Worm (Caenorhabditis elegans) whole organism, L3 larva: Measurements from ENCODE around the gene K02D10.3.

Source experiments
- ZK546.5 ChIP-seq: sonication (generic microtip); optimal IDR thresholded peaks from 2 replicates; lab custom pipeline; 2017; ENCODE audit warnings: missing biosample characterization, missing genetic modification characterization
- aly-2 ChIP-seq: fragments of 150-350 bp; optimal IDR thresholded peaks from 2 replicates; lab custom pipeline; 2014; ENCODE audit warnings: missing biosample characterization, missing genetic modification characterization
- ama-1 ChIP-seq: fragments of 150-350 bp; optimal IDR thresholded peaks from 2 replicates; lab custom pipeline; 2018
- ceh-28 ChIP-seq: fragments of 150-350 bp; optimal IDR thresholded peaks from 2 replicates; lab custom pipeline; 2014; ENCODE audit warnings: missing biosample characterization, missing genetic modification reagents, missing genetic modification characterization
- ceh-82 ChIP-seq: fragments of 150-350 bp; optimal IDR thresholded peaks from 2 replicates; lab custom pipeline; 2014; ENCODE audit warnings: missing biosample characterization, missing genetic modification characterization
- daf-12 ChIP-seq: fragments of 150-350 bp; optimal IDR thresholded peaks from 2 replicates; lab custom pipeline; 2014; ENCODE audit warnings: missing biosample characterization, missing genetic modification reagents, missing genetic modification characterization
- egl-27 ChIP-seq: sonication (generic microtip); optimal IDR thresholded peaks from 4 replicates; lab custom pipeline; 2017; ENCODE audit warnings: missing biosample characterization, missing genetic modification reagents, missing genetic modification characterization
- egl-5 ChIP-seq: fragments of 150-350 bp; optimal IDR thresholded peaks from 2 replicates; lab custom pipeline; 2017; ENCODE audit warnings: missing biosample characterization, missing genetic modification reagents, missing genetic modification characterization, inconsistent platforms
- elt-1 ChIP-seq: fragments of 150-350 bp; optimal IDR thresholded peaks from 2 replicates; lab custom pipeline; 2014; ENCODE audit warnings: missing biosample characterization, missing genetic modification characterization
- elt-2 ChIP-seq: sonication (generic microtip); optimal IDR thresholded peaks from 2 replicates; lab custom pipeline; 2016; ENCODE audit warnings: missing genetic modification reagents, mild to moderate bottlenecking, missing genetic modification characterization, missing compliant biosample characterization
- elt-3 ChIP-seq, 3 experiments: fragments of 150-350 bp in 1 of 3; sonication (generic microtip) in 2 of 3; optimal IDR thresholded peaks; 2 replicates in 2 of 3; 4 replicates in 1 of 3; lab custom pipeline; 2014 to 2017; ENCODE audit warnings: missing biosample characterization in 3 of 3, missing genetic modification characterization in 3 of 3
- eor-1 ChIP-seq, 2 experiments: fragments of 150-350 bp; optimal IDR thresholded peaks; 2 replicates each; lab custom pipeline; 2014 to 2018; ENCODE audit warnings: missing biosample characterization in 2 of 2, missing genetic modification characterization in 2 of 2
- fkh-10 ChIP-seq: sonication (generic microtip); optimal IDR thresholded peaks from 2 replicates; lab custom pipeline; 2017; ENCODE audit warnings: missing biosample characterization, missing genetic modification reagents, missing genetic modification characterization
- fos-1 ChIP-seq: fragments of 150-350 bp; optimal IDR thresholded peaks from 2 replicates; lab custom pipeline; 2014; ENCODE audit warnings: missing biosample characterization, missing genetic modification characterization
- hmg-11 ChIP-seq: sonication (generic microtip); optimal IDR thresholded peaks from 2 replicates; lab custom pipeline; 2016; ENCODE audit warnings: missing genetic modification characterization, missing compliant biosample characterization
- jun-1 ChIP-seq: fragments of 150-350 bp; optimal IDR thresholded peaks from 2 replicates; lab custom pipeline; 2014; ENCODE audit warnings: missing biosample characterization, missing genetic modification reagents, missing genetic modification characterization
- lin-15B ChIP-seq: fragments of 150-350 bp; optimal IDR thresholded peaks from 2 replicates; lab custom pipeline; 2014; ENCODE audit warnings: missing biosample characterization, missing genetic modification characterization
- lin-39 ChIP-seq: fragments of 150-350 bp; optimal IDR thresholded peaks from 2 replicates; lab custom pipeline; 2018; ENCODE audit warnings: missing biosample characterization, missing genetic modification reagents, missing genetic modification characterization
- lsy-12 ChIP-seq: sonication (generic microtip); optimal IDR thresholded peaks from 2 replicates; lab custom pipeline; 2016; ENCODE audit warnings: mild to moderate bottlenecking, missing genetic modification characterization, missing compliant biosample characterization
- mdl-1 ChIP-seq: fragments of 150-350 bp; optimal IDR thresholded peaks from 2 replicates; lab custom pipeline; 2014; ENCODE audit warnings: missing biosample characterization, missing genetic modification characterization
- mml-1 ChIP-seq: fragments of 150-350 bp; sonication (generic microtip); optimal IDR thresholded peaks from 3 replicates; lab custom pipeline; 2014; ENCODE audit warnings: missing biosample characterization, missing genetic modification characterization
- nfya-1 ChIP-seq: sonication (generic microtip); optimal IDR thresholded peaks from 2 replicates; lab custom pipeline; 2017; ENCODE audit warnings: missing genetic modification characterization, mild to moderate bottlenecking, missing compliant biosample characterization, antibody characterized with exemption, moderate library complexity; ENCODE audit not compliant: insufficient read depth
- nhr-11 ChIP-seq: fragments of 150-350 bp; optimal IDR thresholded peaks from 2 replicates; lab custom pipeline; 2014; ENCODE audit warnings: missing biosample characterization, missing genetic modification characterization
- nhr-12 ChIP-seq: fragments of 150-350 bp; optimal IDR thresholded peaks from 2 replicates; lab custom pipeline; 2014; ENCODE audit warnings: missing biosample characterization, missing genetic modification characterization
- nhr-23 ChIP-seq: fragments of 150-350 bp; optimal IDR thresholded peaks from 2 replicates; lab custom pipeline; 2014; ENCODE audit warnings: missing biosample characterization, missing genetic modification reagents, missing genetic modification characterization
- nhr-237 ChIP-seq: fragments of 150-350 bp; optimal IDR thresholded peaks from 2 replicates; lab custom pipeline; 2014; ENCODE audit warnings: missing biosample characterization, missing genetic modification characterization
- nhr-28 ChIP-seq: fragments of 150-350 bp; optimal IDR thresholded peaks from 2 replicates; lab custom pipeline; 2014; ENCODE audit warnings: missing biosample characterization, missing genetic modification characterization
- nhr-43 ChIP-seq: sonication (generic microtip); optimal IDR thresholded peaks from 2 replicates; lab custom pipeline; 2016; ENCODE audit warnings: mild to moderate bottlenecking, missing genetic modification characterization, missing compliant biosample characterization; ENCODE audit not compliant: poor library complexity, severe bottlenecking
- nhr-67 ChIP-seq: fragments of 150-350 bp; optimal IDR thresholded peaks from 2 replicates; lab custom pipeline; 2014; ENCODE audit warnings: missing biosample characterization, missing genetic modification characterization
- nhr-76 ChIP-seq: fragments of 150-350 bp; sonication (generic microtip); optimal IDR thresholded peaks from 5 replicates; lab custom pipeline; 2014; ENCODE audit warnings: missing biosample characterization, missing genetic modification characterization
- nhr-77 ChIP-seq: fragments of 150-350 bp; optimal IDR thresholded peaks from 2 replicates; lab custom pipeline; 2014; ENCODE audit warnings: missing biosample characterization, missing genetic modification characterization
- pha-4 ChIP-seq: fragments of 150-350 bp; optimal IDR thresholded peaks from 2 replicates; lab custom pipeline; 2014; ENCODE audit warnings: missing biosample characterization, missing genetic modification reagents, missing genetic modification characterization
- pqm-1 ChIP-seq: fragments of 150-350 bp; optimal IDR thresholded peaks from 2 replicates; lab custom pipeline; 2017; ENCODE audit warnings: missing biosample characterization, missing genetic modification characterization, inconsistent platforms
- sea-2 ChIP-seq: fragments of 150-350 bp; sonication (generic microtip); optimal IDR thresholded peaks from 4 replicates; lab custom pipeline; 2014; ENCODE audit warnings: missing biosample characterization, missing genetic modification reagents, missing genetic modification characterization
- skn-1 ChIP-seq: fragments of 150-350 bp; optimal IDR thresholded peaks from 2 replicates; lab custom pipeline; 2014; ENCODE audit warnings: missing biosample characterization, missing genetic modification characterization
- snpc-4 ChIP-seq: fragments of 150-350 bp; optimal IDR thresholded peaks from 2 replicates; lab custom pipeline; 2014; ENCODE audit warnings: missing biosample characterization, missing genetic modification characterization
- tbx-2 ChIP-seq: sonication (generic microtip); optimal IDR thresholded peaks from 2 replicates; lab custom pipeline; 2016; ENCODE audit warnings: mild to moderate bottlenecking, missing genetic modification characterization, missing compliant biosample characterization
- unc-39 ChIP-seq: sonication (generic microtip); optimal IDR thresholded peaks from 4 replicates; lab custom pipeline; 2017; ENCODE audit warnings: missing biosample characterization, missing genetic modification characterization
- unc-62 ChIP-seq: fragments of 150-350 bp; sonication (generic microtip); optimal IDR thresholded peaks from 4 replicates; lab custom pipeline; 2014; ENCODE audit warnings: missing biosample characterization, missing genetic modification reagents, missing genetic modification characterization
- ztf-4 ChIP-seq: fragments of 150-350 bp; optimal IDR thresholded peaks from 2 replicates; lab custom pipeline; 2014; ENCODE audit warnings: missing biosample characterization, missing genetic modification characterization

The K02D10.3 gene

DNA sequence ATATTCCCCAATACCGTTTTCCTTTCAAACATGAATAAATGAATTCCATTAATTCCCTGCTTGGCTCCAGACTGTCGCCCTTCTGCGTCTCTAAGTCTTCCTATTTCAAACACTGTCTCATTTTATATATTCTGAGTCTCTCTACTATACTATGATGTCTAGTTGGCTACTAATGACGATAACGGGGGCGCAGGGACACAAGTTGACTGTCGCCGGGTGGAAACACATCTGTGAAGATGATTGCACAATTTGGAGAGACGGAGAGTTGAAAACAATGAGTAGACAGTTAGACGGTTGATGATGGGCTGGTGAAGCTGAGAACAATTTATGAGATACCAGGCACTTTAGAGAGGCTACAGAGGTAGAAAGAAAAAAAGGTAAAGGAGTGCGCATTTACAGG is 22.3 kb downstream of the K02D10.3 start, which contains the start of gene sma-2 (continued):
- peak; percentile 80 for TF ChIP-seq egl-27
- TF ChIP-seq nhr-76, result no peak
- TF ChIP-seq nhr-28 (tag; lab: Kevin White, UChicago), result no peak
- TF ChIP-seq nhr-23 (tag; lab: Kevin White, UChicago), result peak; percentile 64
- no peak for TF ChIP-seq daf-12
- TF ChIP-seq ama-1 (lab: Kevin White, UChicago), result no peak
- TF ChIP-seq nhr-43 (tag; lab: Kevin White, UChicago), result peak; percentile 41
- TF ChIP-seq lsy-12 (tag; lab: Kevin White, UChicago), result peak; percentile 53
- no peak for TF ChIP-seq snpc-4 (tag; lab: Kevin White, UChicago)
- no peak for TF ChIP-seq mdl-1
- no peak for TF ChIP-seq aly-2 (tag; lab: Kevin White, UChicago)
- no peak for TF ChIP-seq ZK546.5 (tag; lab: Kevin White, UChicago)

DNA sequence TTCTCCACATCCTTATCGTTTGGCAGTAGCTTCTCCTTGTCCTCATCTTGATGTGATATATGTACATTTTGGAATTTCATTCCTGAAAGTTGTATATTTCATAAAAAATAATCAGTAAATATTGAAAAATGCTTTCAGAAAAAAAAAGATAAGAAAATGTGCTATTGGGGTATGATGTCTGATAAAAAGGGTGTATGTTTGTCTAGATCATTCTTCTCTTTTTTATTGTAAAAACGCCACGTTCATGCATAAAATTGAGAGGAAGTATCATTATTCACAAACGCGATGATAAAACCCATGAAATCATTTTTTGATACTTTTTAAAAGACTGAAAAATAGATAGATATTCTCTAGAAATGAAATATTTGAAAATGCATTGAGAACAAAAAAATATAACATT is 23.1 kb downstream of the K02D10.3 start:
- TF ChIP-seq jun-1 (tag; lab: Kevin White, UChicago), result peak; percentile 69
- TF ChIP-seq elt-2 (tag; lab: Kevin White, UChicago), result peak; percentile 96
- peak; percentile 81 for TF ChIP-seq pha-4 (tag; lab: Kevin White, UChicago)
- no peak for TF ChIP-seq ceh-82 (tag; lab: Kevin White, UChicago)
- TF ChIP-seq sea-2, result no peak
- TF ChIP-seq fkh-10 (GFP tag; lab: Kevin White, UChicago), result no peak
- no peak for TF ChIP-seq nhr-237 (tag; lab: Kevin White, UChicago)
- TF ChIP-seq elt-1 (tag; lab: Kevin White, UChicago), result no peak
- TF ChIP-seq snpc-4 (tag; lab: Kevin White, UChicago), result no peak
- TF ChIP-seq ama-1 (lab: Kevin White, UChicago), result no peak
- TF ChIP-seq mdl-1, result no peak
- TF ChIP-seq nhr-11 (tag; lab: Kevin White, UChicago), result no peak
- no peak for TF ChIP-seq nhr-43 (tag; lab: Kevin White, UChicago)
- TF ChIP-seq lsy-12 (tag; lab: Kevin White, UChicago), result no peak
- TF ChIP-seq fos-1 (tag; lab: Kevin White, UChicago), result no peak
- TF ChIP-seq egl-5 (tag; lab: Kevin White, UChicago), result no peak
- TF ChIP-seq daf-12, result no peak
- TF ChIP-seq nfya-1 (tag; lab: Kevin White, UChicago), result no peak
- no peak for TF ChIP-seq unc-39 (tag; lab: Kevin White, UChicago)
- TF ChIP-seq hmg-11 (tag; lab: Kevin White, UChicago), result no peak
- no peak for TF ChIP-seq elt-3 (tag; optimal IDR thresholded peaks at IDR 0.05; lab: Kevin White, UChicago)
- no peak for TF ChIP-seq nhr-67 (tag; lab: Kevin White, UChicago)
- no peak for TF ChIP-seq lin-15B
- TF ChIP-seq lin-39 (tag; lab: Kevin White, UChicago), result no peak
- no peak for TF ChIP-seq ztf-4 (tag; lab: Kevin White, UChicago)
- no peak for TF ChIP-seq mml-1
- TF ChIP-seq unc-62, result no peak
- no peak for TF ChIP-seq eor-1 (tag; optimal IDR thresholded peaks at IDR 0.05; lab: Kevin White, UChicago)
- peak; percentile 96 for TF ChIP-seq pqm-1 (tag; lab: Kevin White, UChicago)
- TF ChIP-seq tbx-2 (tag; lab: Kevin White, UChicago), result no peak

DNA sequence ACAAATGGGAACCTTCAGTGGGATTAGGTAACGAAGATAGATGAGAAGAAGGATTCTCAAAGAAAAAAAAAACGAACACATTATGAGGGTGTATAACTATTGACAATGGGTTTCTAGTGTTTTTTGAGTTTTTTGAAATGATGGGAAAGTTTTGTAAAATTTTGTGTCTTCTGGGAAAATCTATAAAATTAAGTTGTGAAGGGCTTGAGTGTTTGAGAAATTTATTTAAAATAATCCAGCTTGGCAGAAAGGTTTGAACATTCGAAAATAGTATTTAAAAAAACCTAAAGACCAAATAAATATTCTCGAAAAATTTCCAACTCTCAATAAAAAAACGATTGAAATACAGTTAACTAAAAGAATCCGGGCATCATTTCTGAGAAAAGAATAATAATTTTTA is 26.5 kb downstream of the K02D10.3 start:
- TF ChIP-seq nhr-77 (tag; lab: Kevin White, UChicago) (no peak), fos-1 (tag; lab: Kevin White, UChicago) (no peak), ceh-28 (tag; lab: Kevin White, UChicago) (no peak), hmg-11 (tag; lab: Kevin White, UChicago) (no peak), elt-1 (tag; lab: Kevin White, UChicago) (no peak), jun-1 (tag; lab: Kevin White, UChicago) (no peak), nhr-23 (tag; lab: Kevin White, UChicago) (no peak), tbx-2 (tag; lab: Kevin White, UChicago) (no peak), ZK546.5 (tag; lab: Kevin White, UChicago) (no peak), unc-39 (tag; lab: Kevin White, UChicago) (no peak), nhr-11 (tag; lab: Kevin White, UChicago) (no peak), elt-3 (tag; optimal IDR thresholded peaks at IDR 0.05; lab: Kevin White, UChicago) (no peak), nhr-28 (tag; lab: Kevin White, UChicago) (no peak), skn-1 (no peak), sea-2 (no peak), nhr-12 (tag; lab: Kevin White, UChicago) (no peak)
